Worm (Caenorhabditis elegans): Measurements from ENCODE around the gene F46H5.3.

ce11 chrX:7234723-7235203, 3.7 kb downstream of the F46H5.3 start:
- TF ChIP-seq ceh-82 (tag; optimal IDR thresholded peaks at IDR 0.05): peak; percentile 29 to 56 (median 37)
- TF ChIP-seq aha-1 (tag; optimal IDR thresholded peaks at IDR 0.05): no peak
- TF ChIP-seq nhr-71 (tag; optimal IDR thresholded peaks at IDR 0.05): peak; percentile 84
- TF ChIP-seq alr-1 (tag; optimal IDR thresholded peaks at IDR 0.05; ENCODE audit: borderline replicate concordance): no peak
- TF ChIP-seq vab-15 (tag; optimal IDR thresholded peaks at IDR 0.05): no peak
- TF ChIP-seq ama-1 (optimal IDR thresholded peaks at IDR 0.05): no peak
